Worm (Caenorhabditis elegans): ENCODE measurements around the gene cyp-35A2.

Gene cyp-35A2

DNA sequence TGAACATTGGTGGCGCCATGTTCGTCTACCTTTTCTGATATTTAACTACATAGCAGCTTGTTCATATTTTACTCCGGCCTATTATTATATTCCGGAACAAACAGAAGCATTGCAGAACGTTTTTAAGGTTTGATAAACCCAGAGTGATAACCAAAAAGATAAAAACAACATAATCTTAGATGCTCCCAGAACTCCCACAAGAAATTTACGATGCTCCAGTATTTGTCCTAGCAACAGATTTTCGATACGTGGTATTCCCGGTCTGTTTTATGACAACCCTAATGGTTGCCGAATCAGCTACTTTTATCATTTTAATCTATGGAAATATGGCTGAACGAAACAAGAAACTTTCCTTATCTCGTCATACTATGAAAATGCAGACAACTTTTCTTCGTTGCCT, 10.4 kb downstream of the cyp-35A2 start:
- TF ChIP-seq egl-13 (tag; optimal IDR thresholded peaks at IDR 0.05) = no peak
- TF ChIP-seq elt-3 (tag; optimal IDR thresholded peaks at IDR 0.05) = no peak
- no peak for TF ChIP-seq unc-86 (tag; optimal IDR thresholded peaks at IDR 0.05)
- no peak for TF ChIP-seq nhr-20 (tag; optimal IDR thresholded peaks at IDR 0.05)
- TF ChIP-seq unc-30 (tag; optimal IDR thresholded peaks at IDR 0.05) = no peak
- TF ChIP-seq alr-1 (tag; optimal IDR thresholded peaks at IDR 0.05; ENCODE audit: borderline replicate concordance) = no peak
- no peak for TF ChIP-seq dpl-1 (GFP tag; optimal IDR thresholded peaks at IDR 0.05)
- no peak for TF ChIP-seq egl-27 (tag; optimal IDR thresholded peaks at IDR 0.05)
- no peak for TF ChIP-seq lin-14 (GFP tag; optimal IDR thresholded peaks at IDR 0.05)

ce11 chrV:7352186-7353053, 11.6 kb downstream of the cyp-35A2 start, which contains the start of the genes srh-231 and srh-275:
Gene srh-231 (minus strand): TSS chrV:7352236.
Gene srh-275 (plus strand): TSS chrV:7353003.
- TF ChIP-seq swsn-7 (tag; optimal IDR thresholded peaks at IDR 0.05) (no peak), nhr-28 (tag; optimal IDR thresholded peaks at IDR 0.05) (no peak), lin-13 (GFP tag; optimal IDR thresholded peaks at IDR 0.05) (no peak), fkh-8 (tag; optimal IDR thresholded peaks at IDR 0.05) (no peak), lin-14 (GFP tag; optimal IDR thresholded peaks at IDR 0.05) (no peak), nhr-77 (tag; optimal IDR thresholded peaks at IDR 0.05) (no peak), pax-3 (tag; optimal IDR thresholded peaks at IDR 0.05) (no peak), egl-13 (tag; optimal IDR thresholded peaks at IDR 0.05) (no peak), unc-30 (tag; optimal IDR thresholded peaks at IDR 0.05) (no peak), snu-23 (GFP tag; optimal IDR thresholded peaks at IDR 0.05) (no peak), mef-2 (tag; optimal IDR thresholded peaks at IDR 0.05) (no peak), lin-39 (tag; optimal IDR thresholded peaks at IDR 0.05) (no peak), ceh-88 (GFP tag; IDR thresholded peaks at IDR 0.05) (no peak), dpl-1 (GFP tag; optimal IDR thresholded peaks at IDR 0.05) (no peak), dsc-1 (tag; optimal IDR thresholded peaks at IDR 0.05) (no peak), F16B12.6 (tag; optimal IDR thresholded peaks at IDR 0.05) (no peak), zag-1 (tag; optimal IDR thresholded peaks at IDR 0.05) (no peak), rnt-1 (tag; optimal IDR thresholded peaks at IDR 0.05) (no peak)

ce11 chrV:7349541-7349940, 14.4 kb downstream of the cyp-35A2 start, which contains the start of gene nhr-149:
Gene nhr-149 (minus strand): TSS chrV:7349641.
- TF ChIP-seq hpl-2 (GFP tag; optimal IDR thresholded peaks at IDR 0.05) (no peak), aly-2 (tag; optimal IDR thresholded peaks at IDR 0.05) (no peak), nhr-90 (tag; optimal IDR thresholded peaks at IDR 0.05; ENCODE audit: poor library complexity) (no peak), lin-14 (GFP tag; optimal IDR thresholded peaks at IDR 0.05) (no peak), rnt-1 (tag; optimal IDR thresholded peaks at IDR 0.05) (no peak), mep-1 (tag; optimal IDR thresholded peaks at IDR 0.05) (no peak), hlh-17 (GFP tag; optimal IDR thresholded peaks at IDR 0.05; ENCODE audit: borderline replicate concordance) (no peak), unc-86 (tag; optimal IDR thresholded peaks at IDR 0.05) (no peak), sox-4 (tag; optimal IDR thresholded peaks at IDR 0.05) (no peak), ztf-11 (tag; optimal IDR thresholded peaks at IDR 0.05) (no peak), dpl-1 (GFP tag; optimal IDR thresholded peaks at IDR 0.05) (no peak), xbp-1 (tag; optimal IDR thresholded peaks at IDR 0.05) (no peak), alr-1 (tag; optimal IDR thresholded peaks at IDR 0.05; ENCODE audit: borderline replicate concordance) (no peak), lsy-2 (tag; optimal IDR thresholded peaks at IDR 0.05) (no peak), egl-13 (tag; optimal IDR thresholded peaks at IDR 0.05) (no peak), nhr-76 (tag; optimal IDR thresholded peaks at IDR 0.05) (no peak), skn-1 (tag; optimal IDR thresholded peaks at IDR 0.05) (no peak), mef-2 (tag; optimal IDR thresholded peaks at IDR 0.05) (no peak), tlp-1 (tag; optimal IDR thresholded peaks at IDR 0.05) (no peak), unc-30 (tag; optimal IDR thresholded peaks at IDR 0.05) (no peak)

All from whole organism, L1 larva.